Worm (Caenorhabditis elegans) whole organism, L4 larva: ENCODE results near the gene C26H9A.3.
"Not testable (repeated sequence)": the region's sequence is repeated elsewhere in the genome, so short reads cannot be mapped to it uniquely, and the experiment has no call there.

Experiments
- D1046.2 ChIP-seq: fragments of 200-800 bp; sonication (Bioruptor generic); IDR thresholded peaks from 2 replicates; pipeline ENCODE4 v1.3.6; 2022; ENCODE audit warnings: missing genetic modification characterization, missing compliant biosample characterization
- F44E2.7 ChIP-seq: fragments of 200-800 bp; sonication (Bioruptor generic); IDR thresholded peaks from 2 replicates; pipeline ENCODE4 v2.1.2; 2022; ENCODE audit warnings: missing genetic modification characterization, missing compliant biosample characterization
- T20F7.1 ChIP-seq: fragments of 200-800 bp; sonication (Bioruptor generic); optimal IDR thresholded peaks from 2 replicates; lab custom pipeline; 2018; ENCODE audit warnings: mild to moderate bottlenecking, missing genetic modification characterization, missing compliant biosample characterization
- T26A8.4 ChIP-seq: fragments of 200-800 bp; sonication (Bioruptor generic); IDR thresholded peaks from 2 replicates; pipeline ENCODE4 v1.3.6; 2022; ENCODE audit warnings: missing genetic modification characterization, missing compliant biosample characterization
- ZK546.5 ChIP-seq, 2 experiments: sonication (generic microtip); optimal IDR thresholded peaks; 2 replicates each; lab custom pipeline; 2017; ENCODE audit warnings: missing biosample characterization in 2 of 2, missing genetic modification characterization in 2 of 2
- aha-1 ChIP-seq: fragments of 150-350 bp; peaks from one replicate; lab custom pipeline; 2014; ENCODE audit warnings: missing biosample characterization, missing genetic modification characterization
- aly-2 ChIP-seq: sonication (generic microtip); optimal IDR thresholded peaks from 2 replicates; lab custom pipeline; 2018; ENCODE audit warnings: missing biosample characterization, missing genetic modification characterization
- ceh-62 ChIP-seq: sonication (generic microtip); optimal IDR thresholded peaks from 2 replicates; lab custom pipeline; 2017; ENCODE audit warnings: missing biosample characterization, missing genetic modification characterization
- ctbp-1 ChIP-seq: fragments of 200-800 bp; sonication (Bioruptor generic); IDR thresholded peaks from 2 replicates; pipeline ENCODE4 v1.3.6; 2022; ENCODE audit warnings: missing genetic modification reagents, missing genetic modification characterization, missing compliant biosample characterization
- daf-16 ChIP-seq, 3 experiments: sonication (generic microtip); optimal IDR thresholded peaks; 2 replicates each; lab custom pipeline; 2016 to 2017; ENCODE audit warnings: missing genetic modification characterization in 3 of 3, missing genetic modification reagents in 3 of 3, mild to moderate bottlenecking in 2 of 3, missing compliant biosample characterization in 2 of 3, missing biosample characterization in 1 of 3, moderate library complexity in 1 of 3
- dmd-9 ChIP-seq: fragments of 200-800 bp; sonication (Bioruptor generic); IDR thresholded peaks from 2 replicates; pipeline ENCODE4 v1.3.6; 2022; ENCODE audit warnings: missing genetic modification reagents, missing genetic modification characterization, missing compliant biosample characterization
- dpl-1 ChIP-seq: fragments of 150-350 bp; optimal IDR thresholded peaks from 2 replicates; lab custom pipeline; 2014; ENCODE audit warnings: missing biosample characterization, missing genetic modification reagents, missing genetic modification characterization
- egl-43 ChIP-seq: fragments of 200-800 bp; sonication (Bioruptor generic); IDR thresholded peaks from 2 replicates; pipeline ENCODE4 v1.3.6; 2022; ENCODE audit warnings: missing genetic modification reagents, missing genetic modification characterization, missing compliant biosample characterization
- fkh-10 ChIP-seq: fragments of 150-350 bp; optimal IDR thresholded peaks from 2 replicates; lab custom pipeline; 2014; ENCODE audit warnings: missing biosample characterization, missing genetic modification reagents, missing genetic modification characterization
- hif-1 ChIP-seq, 2 experiments: sonication (generic microtip); optimal IDR thresholded peaks; 2 replicates each; lab custom pipeline; 2016 to 2017; ENCODE audit warnings: missing compliant biosample characterization in 2 of 2, missing genetic modification characterization in 2 of 2, missing genetic modification reagents in 2 of 2, missing genotype in 2 of 2, mild to moderate bottlenecking in 1 of 2
- hlh-30 ChIP-seq: sonication (generic microtip); optimal IDR thresholded peaks from 2 replicates; lab custom pipeline; 2017; ENCODE audit warnings: antibody characterized with exemption, mild to moderate bottlenecking, missing genetic modification characterization, missing compliant biosample characterization; ENCODE audit not compliant: insufficient read depth
- lin-29 ChIP-seq: fragments of 200-800 bp; sonication (Bioruptor generic); IDR thresholded peaks from 2 replicates; pipeline ENCODE4 v1.3.6; 2022; ENCODE audit warnings: missing genetic modification reagents, missing genetic modification characterization, missing compliant biosample characterization
- lsy-2 ChIP-seq, 2 experiments: fragments of 150-350 bp in 1 of 2; sonication (generic microtip) in 1 of 2; optimal IDR thresholded peaks; 2 replicates each; lab custom pipeline; 2014 to 2017; ENCODE audit warnings: missing biosample characterization in 2 of 2, missing genetic modification characterization in 2 of 2
- mdl-1 ChIP-seq, 2 experiments: fragments of 150-350 bp in 1 of 2; sonication (generic microtip) in 1 of 2; optimal IDR thresholded peaks; 2 replicates each; lab custom pipeline; 2014 to 2017; ENCODE audit warnings: missing biosample characterization in 2 of 2, missing genetic modification characterization in 2 of 2
- mep-1 ChIP-seq: fragments of 150-350 bp; sonication (generic microtip); optimal IDR thresholded peaks from 3 replicates; lab custom pipeline; 2014; ENCODE audit warnings: missing biosample characterization, missing genetic modification characterization
- mes-2 ChIP-seq: sonication (generic microtip); optimal IDR thresholded peaks from 2 replicates; lab custom pipeline; 2016; ENCODE audit warnings: missing genotype, mild to moderate bottlenecking, missing genetic modification characterization, missing compliant biosample characterization; ENCODE audit not compliant: poor library complexity, severe bottlenecking
- nhr-102 ChIP-seq: sonication (generic microtip); optimal IDR thresholded peaks from 2 replicates; lab custom pipeline; 2016; ENCODE audit warnings: mild to moderate bottlenecking, missing genetic modification characterization, moderate library complexity, missing compliant biosample characterization
- nhr-11 ChIP-seq: fragments of 150-350 bp; optimal IDR thresholded peaks from 2 replicates; lab custom pipeline; 2014; ENCODE audit warnings: missing biosample characterization, missing genetic modification characterization
- nhr-6 ChIP-seq: fragments of 150-350 bp; optimal IDR thresholded peaks from 2 replicates; lab custom pipeline; 2014; ENCODE audit warnings: missing biosample characterization, missing genetic modification characterization
- pha-4 ChIP-seq, 2 experiments: fragments of 150-350 bp in 1 of 2; fragments of 200-800 bp in 1 of 2; sonication (Bioruptor generic) in 1 of 2; IDR thresholded peaks in 1 of 2; optimal IDR thresholded peaks in 1 of 2; 2 replicates each; pipeline versions ENCODE4 v1.3.6 to Lab custom; 2014 to 2022; ENCODE audit warnings: missing genetic modification characterization in 2 of 2, missing genetic modification reagents in 2 of 2, missing biosample characterization in 1 of 2, missing compliant biosample characterization in 1 of 2
- pqm-1 ChIP-seq: sonication (generic microtip); optimal IDR thresholded peaks from 2 replicates; lab custom pipeline; 2017; ENCODE audit warnings: missing biosample characterization, missing genetic modification characterization
- tra-1 ChIP-seq: fragments of 200-800 bp; sonication (Bioruptor generic); IDR thresholded peaks from 2 replicates; pipeline ENCODE4 v1.3.6; 2022; ENCODE audit warnings: missing genetic modification reagents, missing genetic modification characterization, missing compliant biosample characterization
- unc-62 ChIP-seq, 3 experiments: fragments of 150-350 bp in 1 of 3; sonication (generic microtip); optimal IDR thresholded peaks in 2 of 3; peaks in 1 of 3; 1 replicate in 1 of 3; 2 replicates in 2 of 3; lab custom pipeline; 2014 to 2017; ENCODE audit warnings: missing biosample characterization in 3 of 3, missing genetic modification characterization in 3 of 3, missing genetic modification reagents in 3 of 3, missing genotype in 1 of 3
- vab-7 ChIP-seq: fragments of 200-800 bp; sonication (Bioruptor generic); IDR thresholded peaks from 2 replicates; pipeline ENCODE4 v1.3.6; 2022; ENCODE audit warnings: missing genetic modification reagents, missing genetic modification characterization, missing compliant biosample characterization
- zfp-2 ChIP-seq: sonication (generic microtip); optimal IDR thresholded peaks from 2 replicates; lab custom pipeline; 2016; ENCODE audit warnings: mild to moderate bottlenecking, missing genetic modification characterization, missing compliant biosample characterization
- zip-2 ChIP-seq: fragments of 150-350 bp; optimal IDR thresholded peaks from 2 replicates; lab custom pipeline; 2014; ENCODE audit warnings: missing biosample characterization, missing genetic modification characterization

Gene C26H9A.3

ce11 chrIV:12639311-12639710 is at the start of gene C26H9A.3:
Gene C26H9A.3 (minus strand): TSS chrIV:12639411.
- TF ChIP-seq T26A8.4; mep-1; vab-7 (GFP tag; lab: Robert Waterston, UW): not testable (repeated sequence)

- no peak for TF ChIP-seq hlh-30 (tag; lab: Kevin White, UChicago)
- no peak for TF ChIP-seq daf-16 (GFP tag; optimal IDR thresholded peaks at IDR 0.05; lab: Kevin White, UChicago)
- peak; percentile 46 for TF ChIP-seq daf-16 (tag; optimal IDR thresholded peaks at IDR 0.05; lab: Kevin White, UChicago)
- no peak for TF ChIP-seq nhr-102 (tag; lab: Kevin White, UChicago)
Measured at ce11 chrIV:12688370-12688769, 49.2 kb upstream of the C26H9A.3 start, which contains the start of gene T23B5.3. Gene T23B5.3 (plus strand): TSS chrIV:12688670.

- TF ChIP-seq lin-29 (GFP tag; lab: Robert Waterston, UW) (no peak), ZK546.5 (tag; optimal IDR thresholded peaks at IDR 0.05; lab: Kevin White, UChicago) (no peak), zfp-2 (tag; lab: Kevin White, UChicago) (no peak), mdl-1 (tag; optimal IDR thresholded peaks at IDR 0.05; lab: Kevin White, UChicago) (no peak), ceh-62 (no peak), dpl-1 (GFP tag; lab: Kevin White, UChicago) (no peak), fkh-10 (GFP tag; lab: Kevin White, UChicago) (no peak), nhr-6 (tag; lab: Kevin White, UChicago) (no peak), tra-1 (GFP tag; lab: Robert Waterston, UW) (no peak), D1046.2 (GFP tag; lab: Robert Waterston, UW) (no peak), hif-1 (tag; optimal IDR thresholded peaks at IDR 0.05; lab: Kevin White, UChicago) (no peak), mes-2 (tag; lab: Kevin White, UChicago) (no peak), nhr-11 (tag; lab: Kevin White, UChicago) (no peak), F44E2.7 (GFP tag; lab: Robert Waterston, UW) (no peak), T20F7.1 (GFP tag; lab: Kevin White, UChicago) (no peak), egl-43 (GFP tag; lab: Robert Waterston, UW) (no peak), pha-4 (GFP tag; IDR thresholded peaks at IDR 0.05; lab: Robert Waterston, UW) (no peak), pha-4 (tag; optimal IDR thresholded peaks at IDR 0.05; lab: Kevin White, UChicago) (no peak)
Measured at ce11 chrIV:12685827-12686226, 46.6 kb upstream of the C26H9A.3 start.

ce11 chrIV:12684826-12685594 is 45.8 kb upstream of the C26H9A.3 start:
- peak; percentile 16 for TF ChIP-seq aha-1
- peak in 1 of 2 experiments; percentile 11 for TF ChIP-seq unc-62 (GFP tag; optimal IDR thresholded peaks at IDR 0.05 in 1 of 2; lab: Kevin White, UChicago)
- no peak for TF ChIP-seq unc-62 (tag; optimal IDR thresholded peaks at IDR 0.05; lab: Kevin White, UChicago)
- no peak for TF ChIP-seq daf-16 (GFP tag; optimal IDR thresholded peaks at IDR 0.05; lab: Kevin White, UChicago)
- no peak for TF ChIP-seq daf-16 (tag; optimal IDR thresholded peaks at IDR 0.05; lab: Kevin White, UChicago)
- TF ChIP-seq aly-2 (tag; lab: Kevin White, UChicago) = no peak
- no peak for TF ChIP-seq pqm-1 (tag; lab: Kevin White, UChicago)

ce11 chrIV:12684341-12684740 is 45.1 kb upstream of the C26H9A.3 start, which contains the start of gene prmt-9:
Gene prmt-9 (minus strand): TSS chrIV:12684378.
- peak; percentile 68 for TF ChIP-seq dpl-1 (GFP tag; lab: Kevin White, UChicago)
- no peak for TF ChIP-seq dmd-9 (GFP tag; lab: Robert Waterston, UW)
- no peak for TF ChIP-seq ctbp-1 (GFP tag; lab: Robert Waterston, UW)
- no peak for TF ChIP-seq zip-2 (tag; lab: Kevin White, UChicago)
- TF ChIP-seq lsy-2 (tag; optimal IDR thresholded peaks at IDR 0.05; lab: Kevin White, UChicago) = peak in 1 of 2 experiments; percentile 16
